Fruit fly (Drosophila melanogaster) whole organism, embryonic: ENCODE measurements around the gene Shaw.
A peak's percentile ranks its signal among the peaks of the same experiment; 100 is the strongest.

ENCODE experiments used
- Ada2b ChIP-seq: fragments of 200-800 bp; sonication (Bioruptor generic); IDR thresholded peaks from 2 replicates; pipeline ENCODE4 v1.3.6; 2022; ENCODE audit warnings: missing biosample characterization, missing genetic modification characterization
- Asciz ChIP-seq: fragments of 200-800 bp; sonication (Bioruptor generic); optimal IDR thresholded peaks from 2 replicates; lab custom pipeline; 2017; ENCODE audit warnings: missing biosample characterization, mild to moderate bottlenecking, missing genetic modification characterization, missing genetic modification reagents
- Atf6 ChIP-seq: fragments of 200-800 bp; sonication (Bioruptor generic); IDR thresholded peaks from 2 replicates; pipeline ENCODE4 v1.3.6; 2022; ENCODE audit warnings: missing biosample characterization, missing genetic modification characterization
- B-H2 ChIP-seq: fragments of 200-800 bp; sonication (Bioruptor generic); optimal IDR thresholded peaks from 2 replicates; lab custom pipeline; 2018; ENCODE audit warnings: missing biosample characterization, mild to moderate bottlenecking, missing genetic modification characterization
- BEAF-32 ChIP-seq: fragments of 200-800 bp; sonication (Bioruptor generic); optimal IDR thresholded peaks from 3 replicates; lab custom pipeline; 2017; ENCODE audit warnings: missing biosample characterization, missing genetic modification characterization, mild to moderate bottlenecking, moderate library complexity, missing genetic modification reagents
- Bgb ChIP-seq: fragments of 200-800 bp; sonication (Bioruptor generic); IDR thresholded peaks from 2 replicates; pipeline ENCODE4 v1.3.6; 2022; ENCODE audit warnings: missing biosample characterization, missing genetic modification characterization; ENCODE audit not compliant: partially characterized antibody
- CG10431 ChIP-seq: fragments of 200-800 bp; sonication (Bioruptor generic); optimal IDR thresholded peaks from 3 replicates; lab custom pipeline; 2018; ENCODE audit warnings: missing biosample characterization, mild to moderate bottlenecking, missing genetic modification characterization
- CG10979 ChIP-seq: fragments of 200-800 bp; sonication (Bioruptor generic); optimal IDR thresholded peaks from 2 replicates; lab custom pipeline; 2018; ENCODE audit warnings: missing biosample characterization, mild to moderate bottlenecking, missing genetic modification characterization, moderate library complexity
- CG12104 ChIP-seq: fragments of 200-800 bp; sonication (Bioruptor generic); optimal IDR thresholded peaks from 3 replicates; lab custom pipeline; 2016; ENCODE audit warnings: missing biosample characterization, missing genetic modification characterization
- CG1529 ChIP-seq: fragments of 200-800 bp; sonication (Bioruptor generic); optimal IDR thresholded peaks from 3 replicates; lab custom pipeline; 2018; ENCODE audit warnings: missing biosample characterization, missing genetic modification characterization
- CG1647 ChIP-seq: fragments of 200-800 bp; sonication (Bioruptor generic); optimal IDR thresholded peaks from 3 replicates; lab custom pipeline; 2016; ENCODE audit warnings: missing biosample characterization, missing genetic modification characterization
- CG2120 ChIP-seq: fragments of 200-800 bp; sonication (Bioruptor generic); optimal IDR thresholded peaks from 3 replicates; lab custom pipeline; 2016; ENCODE audit warnings: missing biosample characterization, missing genetic modification characterization
- CG6683 ChIP-seq: fragments of 200-800 bp; sonication (Bioruptor generic); optimal IDR thresholded peaks from 2 replicates; lab custom pipeline; 2017; ENCODE audit warnings: missing biosample characterization, mild to moderate bottlenecking, missing genetic modification characterization, missing genetic modification reagents
- CG8765 ChIP-seq: fragments of 200-800 bp; sonication (Bioruptor generic); IDR thresholded peaks from 2 replicates; pipeline ENCODE4 v1.3.6; 2022; ENCODE audit warnings: missing biosample characterization, missing genetic modification characterization
- CG9727 ChIP-seq: fragments of 200-800 bp; sonication (Bioruptor generic); optimal IDR thresholded peaks from 3 replicates; lab custom pipeline; 2017; ENCODE audit warnings: missing biosample characterization, mild to moderate bottlenecking, missing genetic modification characterization
- CG9876 ChIP-seq: fragments of 200-800 bp; sonication (Bioruptor generic); optimal IDR thresholded peaks from 2 replicates; lab custom pipeline; 2016; ENCODE audit warnings: missing biosample characterization, missing genetic modification characterization
- Dfd ChIP-seq, 2 experiments: fragments of >200 bp; optimal IDR thresholded peaks; 2 replicates each; lab custom pipeline; 2017; ENCODE audit warnings: missing biosample characterization in 2 of 2, missing genetic modification characterization in 2 of 2
- Doc2 ChIP-seq: fragments of 200-800 bp; sonication (Bioruptor generic); IDR thresholded peaks from 2 replicates; pipeline ENCODE4 v1.3.6; 2022; ENCODE audit warnings: missing biosample characterization, missing genetic modification characterization
- Doc3 ChIP-seq: fragments of 200-800 bp; sonication (Bioruptor generic); IDR thresholded peaks from 3 replicates; pipeline ENCODE4 v1.3.6; 2022; ENCODE audit warnings: missing biosample characterization, missing genetic modification characterization; ENCODE audit not compliant: partially characterized antibody
- Eip74EF ChIP-seq, 2 experiments: fragments of 200-800 bp in 1 of 2; fragments of >200 bp in 1 of 2; sonication (Bioruptor generic) in 1 of 2; optimal IDR thresholded peaks; 2 replicates each; lab custom pipeline; 2017 to 2019; ENCODE audit warnings: missing biosample characterization in 2 of 2, missing genetic modification characterization in 2 of 2, mild to moderate bottlenecking in 1 of 2, moderate library complexity in 1 of 2
- Ets97D ChIP-seq: fragments of 200-800 bp; sonication (Bioruptor generic); optimal IDR thresholded peaks from 3 replicates; lab custom pipeline; 2016; ENCODE audit warnings: missing biosample characterization, missing genetic modification characterization
- HLH54F ChIP-seq: fragments of 200-800 bp; sonication (Bioruptor generic); optimal IDR thresholded peaks from 3 replicates; lab custom pipeline; 2016; ENCODE audit warnings: missing biosample characterization, missing genetic modification characterization
- Lhr ChIP-seq: fragments of 200-800 bp; sonication (Bioruptor generic); optimal IDR thresholded peaks from 3 replicates; lab custom pipeline; 2017; ENCODE audit warnings: mild to moderate bottlenecking, missing biosample characterization, missing genetic modification reagents, missing genetic modification characterization
- Lpt ChIP-seq: fragments of >200 bp; optimal IDR thresholded peaks from 2 replicates; lab custom pipeline; 2018; ENCODE audit warnings: missing biosample characterization, missing genetic modification characterization
- Neu2 ChIP-seq: fragments of 200-800 bp; sonication (Bioruptor generic); optimal IDR thresholded peaks from 3 replicates; lab custom pipeline; 2016; ENCODE audit warnings: missing biosample characterization, missing genetic modification characterization, borderline replicate concordance
- Nf-YB ChIP-seq: fragments of 200-800 bp; sonication (Bioruptor generic); optimal IDR thresholded peaks from 3 replicates; lab custom pipeline; 2019; ENCODE audit warnings: missing biosample characterization, mild to moderate bottlenecking, missing genetic modification characterization, moderate library complexity
- Rfx ChIP-seq: fragments of 200-800 bp; sonication (Bioruptor generic); IDR thresholded peaks from 2 replicates; pipeline ENCODE4 v1.3.6; 2022; ENCODE audit warnings: missing biosample characterization, missing genetic modification characterization
- Rx ChIP-seq: fragments of 200-800 bp; sonication (Bioruptor generic); IDR thresholded peaks from 2 replicates; pipeline ENCODE4 v1.3.6; 2022; ENCODE audit warnings: missing biosample characterization, missing genetic modification characterization
- Ssrp ChIP-seq: fragments of 200-800 bp; sonication (Bioruptor generic); optimal IDR thresholded peaks from 2 replicates; lab custom pipeline; 2018; ENCODE audit warnings: missing biosample characterization, mild to moderate bottlenecking, missing genetic modification characterization, moderate library complexity
- Stat92E ChIP-seq, 3 experiments: fragments of >200 bp in 2 of 3; fragments of 200-800 bp in 1 of 3; sonication (Bioruptor generic) in 1 of 3; optimal IDR thresholded peaks; 2 replicates each; lab custom pipeline; 2017 to 2019; ENCODE audit warnings: missing biosample characterization in 3 of 3, missing genetic modification characterization in 3 of 3, mild to moderate bottlenecking in 1 of 3, moderate library complexity in 1 of 3
- Xrp1 ChIP-seq: fragments of 200-800 bp; sonication (Bioruptor generic); IDR thresholded peaks from 2 replicates; pipeline ENCODE4 v1.3.6; 2022; ENCODE audit warnings: missing biosample characterization, missing genetic modification characterization
- bcd ChIP-seq: fragments of 200-800 bp; sonication (Bioruptor generic); optimal IDR thresholded peaks from 2 replicates; lab custom pipeline; 2017; ENCODE audit warnings: missing biosample characterization, mild to moderate bottlenecking, missing genetic modification characterization
- cg ChIP-seq: fragments of 200-800 bp; sonication (Bioruptor generic); optimal IDR thresholded peaks from 3 replicates; lab custom pipeline; 2019; ENCODE audit warnings: missing biosample characterization, mild to moderate bottlenecking, missing genetic modification characterization, moderate library complexity
- crc ChIP-seq: fragments of 200-800 bp; sonication (Bioruptor generic); optimal IDR thresholded peaks from 2 replicates; lab custom pipeline; 2016; ENCODE audit warnings: missing biosample characterization, missing genetic modification characterization
- croc ChIP-seq: fragments of 200-800 bp; sonication (Bioruptor generic); conservative IDR thresholded peaks from 3 replicates; pipeline ENCODE4 v1.3.6; 2022; ENCODE audit warnings: missing biosample characterization, missing genetic modification characterization
- dan ChIP-seq: fragments of 200-800 bp; sonication (Bioruptor generic); IDR thresholded peaks from 2 replicates; pipeline ENCODE4 v1.3.6; 2022; ENCODE audit warnings: missing biosample characterization, missing genetic modification characterization
- dati ChIP-seq: fragments of 200-800 bp; sonication (Bioruptor generic); IDR thresholded peaks from 2 replicates; pipeline ENCODE4 v1.3.6; 2022; ENCODE audit warnings: missing biosample characterization, missing genetic modification characterization
- dm ChIP-seq: fragments of 200-800 bp; sonication (Bioruptor generic); optimal IDR thresholded peaks from 3 replicates; lab custom pipeline; 2016; ENCODE audit warnings: missing biosample characterization, missing genetic modification characterization
- gce ChIP-seq: fragments of 200-800 bp; sonication (Bioruptor generic); IDR thresholded peaks from 3 replicates; pipeline ENCODE4 v1.3.6; 2022; ENCODE audit warnings: missing biosample characterization, missing genetic modification characterization
- lola ChIP-seq, 3 experiments: fragments of >200 bp in 2 of 3; fragments of 200-800 bp in 1 of 3; sonication (Bioruptor generic) in 1 of 3; optimal IDR thresholded peaks; 2 replicates each; lab custom pipeline; 2017 to 2019; ENCODE audit warnings: missing biosample characterization in 3 of 3, missing genetic modification characterization in 3 of 3, mild to moderate bottlenecking in 1 of 3, moderate library complexity in 1 of 3
- p53 ChIP-seq: fragments of 200-800 bp; sonication (Bioruptor generic); optimal IDR thresholded peaks from 2 replicates; lab custom pipeline; 2016; ENCODE audit warnings: missing biosample characterization, missing genetic modification characterization
- peb ChIP-seq: fragments of 200-800 bp; sonication (Bioruptor generic); IDR thresholded peaks from 2 replicates; pipeline ENCODE4 v1.3.6; 2022; ENCODE audit warnings: missing biosample characterization, missing genetic modification characterization
- ranshi ChIP-seq: fragments of 200-800 bp; sonication (Bioruptor generic); IDR thresholded peaks from 2 replicates; pipeline ENCODE4 v1.3.6; 2022; ENCODE audit warnings: missing biosample characterization, missing genetic modification characterization
- row ChIP-seq: fragments of 200-800 bp; sonication (Bioruptor generic); IDR thresholded peaks from 3 replicates; pipeline ENCODE4 v1.3.6; 2022; ENCODE audit warnings: missing biosample characterization, missing genetic modification characterization
- run ChIP-seq: fragments of 200-800 bp; sonication (Bioruptor generic); optimal IDR thresholded peaks from 3 replicates; lab custom pipeline; 2018; ENCODE audit warnings: missing biosample characterization, mild to moderate bottlenecking, missing genetic modification characterization
- sc ChIP-seq, 3 experiments: fragments of >200 bp in 2 of 3; fragments of 200-800 bp in 1 of 3; sonication (Bioruptor generic) in 1 of 3; optimal IDR thresholded peaks; 2 replicates in 2 of 3; 3 replicates in 1 of 3; lab custom pipeline; 2017; ENCODE audit warnings: mild to moderate bottlenecking in 1 of 3, missing biosample characterization in 1 of 3, missing genetic modification characterization in 1 of 3, missing genetic modification reagents in 1 of 3
- sna ChIP-seq: fragments of 200-800 bp; sonication (Bioruptor generic); IDR thresholded peaks from 2 replicates; pipeline ENCODE4 v1.3.6; 2022; ENCODE audit warnings: missing biosample characterization, missing genetic modification characterization; ENCODE audit not compliant: partially characterized antibody
- tna ChIP-seq: fragments of 200-800 bp; sonication (Bioruptor generic); IDR thresholded peaks from 2 replicates; pipeline ENCODE4 v1.3.6; 2022; ENCODE audit warnings: missing biosample characterization, missing genetic modification characterization; ENCODE audit not compliant: partially characterized antibody

The Shaw gene

dm6 chr2L:3772937-3773623 is 55.1 kb downstream of the Shaw start (continued):
- TF ChIP-seq Lhr (GFP tag; lab: Kevin White, UChicago) (no peak), croc (GFP tag; lab: Robert Waterston, UW) (peak; percentile 27; the same call in 1 of the 3 replicates), dati (GFP tag; lab: Robert Waterston, UW) (no peak), Ets97D (no peak), CG8765 (GFP tag; lab: Robert Waterston, UW) (no peak), row (GFP tag; lab: Robert Waterston, UW) (peak; percentile 65), CG1647 (no peak), CG12104 (GFP tag; lab: Kevin White, UChicago) (peak; percentile 8), Lpt (no peak), bcd (GFP tag; lab: Kevin White, UChicago) (peak; percentile 68), lola (GFP tag; optimal IDR thresholded peaks at IDR 0.05; lab: Kevin White, UChicago) (peak in 1 of 3 experiments; percentile 58), ranshi (GFP tag; lab: Robert Waterston, UW) (no peak), CG6683 (GFP tag; lab: Kevin White, UChicago) (no peak), crc (GFP tag; lab: Kevin White, UChicago) (no peak), Ssrp (tag; lab: Kevin White, UChicago) (peak; percentile 65), sna (peak; percentile 16; the same call in 1 of the 2 replicates), Xrp1 (peak; percentile 65), Eip74EF (GFP tag; optimal IDR thresholded peaks at IDR 0.05; lab: Kevin White, UChicago) (peak in 1 of 2 experiments; percentile 43), dan (no peak), run (peak; percentile 22), CG2120 (GFP tag; lab: Kevin White, UChicago) (peak; percentile 49), CG9727 (GFP tag; lab: Kevin White, UChicago) (peak; percentile 69), Dfd (GFP tag; optimal IDR thresholded peaks at IDR 0.05; lab: Kevin White, UChicago) (no peak), sc (optimal IDR thresholded peaks at IDR 0.05; lab: Kevin White, UChicago) (no peak), sc (GFP tag; optimal IDR thresholded peaks at IDR 0.05; lab: Kevin White, UChicago) (peak; percentile 57), CG9876 (GFP tag; lab: Kevin White, UChicago) (no peak), Doc2 (GFP tag; lab: Robert Waterston, UW) (no peak), Rx (no peak), cg (peak; percentile 44), Neu2 (GFP tag; lab: Kevin White, UChicago) (no peak), HLH54F (GFP tag; lab: Kevin White, UChicago) (no peak), Doc3 (no peak), dm (GFP tag; lab: Kevin White, UChicago) (no peak), gce (GFP tag; lab: Robert Waterston, UW) (no peak), BEAF-32 (GFP tag; lab: Kevin White, UChicago) (no peak), Bgb (GFP tag; lab: Robert Waterston, UW) (peak; percentile 23; the same call in 1 of the 2 replicates), Ada2b (GFP tag; lab: Robert Waterston, UW) (no peak), peb (GFP tag; lab: Robert Waterston, UW) (no peak), p53 (GFP tag; lab: Kevin White, UChicago) (no peak), CG1529 (peak; percentile 60), Asciz (peak; percentile 63), CG10431 (GFP tag; lab: Kevin White, UChicago) (peak; percentile 40), CG10979 (tag; lab: Kevin White, UChicago) (peak; percentile 70), tna (GFP tag; lab: Robert Waterston, UW) (no peak), Nf-YB (GFP tag; lab: Kevin White, UChicago) (peak; percentile 52), Atf6 (GFP tag; lab: Robert Waterston, UW) (0 out of 2 replicates have a peak, but pooled peaks have one; percentile 12), Stat92E (GFP tag; optimal IDR thresholded peaks at IDR 0.05; lab: Kevin White, UChicago) (peak in 1 of 3 experiments; percentile 22), Rfx (0 out of 2 replicates have a peak, but pooled peaks have one; percentile 31), B-H2 (GFP tag; lab: Kevin White, UChicago) (no peak)
